Fruit fly (Drosophila melanogaster): ENCODE measurements around the gene hoe2.

The hoe2 gene

DNA sequence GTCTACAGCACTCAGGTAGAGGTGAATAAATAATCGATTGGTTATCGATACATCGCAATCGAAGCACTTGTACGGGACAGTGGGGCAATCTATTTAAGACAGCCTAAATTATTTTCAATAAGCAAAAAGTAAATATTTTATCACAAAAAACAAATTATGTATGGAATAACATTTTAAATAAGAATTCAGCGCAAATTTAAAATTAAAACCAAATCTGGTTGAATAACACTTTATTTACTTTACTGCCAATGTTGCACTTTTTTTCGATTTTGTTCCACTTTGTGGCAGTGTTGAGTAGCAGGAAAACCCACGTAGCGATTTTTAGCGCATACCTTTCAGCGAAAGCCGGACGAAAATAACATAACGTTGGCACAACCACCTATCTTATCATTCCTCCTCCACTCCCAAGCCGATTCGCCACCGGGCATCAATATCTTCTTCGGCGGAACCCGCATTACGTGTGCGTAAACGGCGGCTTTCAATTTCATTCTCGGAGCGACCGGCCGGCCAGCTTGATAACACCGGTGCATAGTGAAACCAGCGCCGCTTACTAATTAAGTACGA is 40.8 kb upstream of the hoe2 start, which contains the start of the genes Gmd and CG3792 (continued):
- TF ChIP-seq eve (GFP tag; optimal IDR thresholded peaks at IDR 0.05) (peak in 1 of 2 experiments; percentile 67), CG12942 (GFP tag; optimal IDR thresholded peaks at IDR 0.05) (peak; percentile 95), CG7786 (GFP tag; optimal IDR thresholded peaks at IDR 0.05) (peak; percentile 93), Sox102F (GFP tag; optimal IDR thresholded peaks at IDR 0.05) (peak; percentile 94), CG12299 (tag; optimal IDR thresholded peaks at IDR 0.05) (peak; percentile 89), CG32767 (GFP tag; IDR thresholded peaks at IDR 0.05) (peak; percentile 95), knrl (GFP tag; IDR thresholded peaks at IDR 0.05; ENCODE audit: partially characterized antibody) (peak; percentile 87), MESR4 (GFP tag; optimal IDR thresholded peaks at IDR 0.05) (peak; percentile 12), Blimp-1 (GFP tag; optimal IDR thresholded peaks at IDR 0.05) (peak; percentile 91), CG8765 (GFP tag; IDR thresholded peaks at IDR 0.05) (peak; percentile 93), bbx (GFP tag; IDR thresholded peaks at IDR 0.05; ENCODE audit: partially characterized antibody) (peak; percentile 81), CG6654 (GFP tag; optimal IDR thresholded peaks at IDR 0.05) (peak; percentile 81), CTCF (GFP tag; optimal IDR thresholded peaks at IDR 0.05) (peak; percentile 51), CG15601 (tag; optimal IDR thresholded peaks at IDR 0.05) (peak; percentile 92), CG8359 (GFP tag; optimal IDR thresholded peaks at IDR 0.05; ENCODE audit: borderline replicate concordance) (peak; percentile 88), otp (GFP tag; IDR thresholded peaks at IDR 0.05) (peak; percentile 89), CG7372 (GFP tag; IDR thresholded peaks at IDR 0.05) (peak; percentile 96), CG18262 (tag; optimal IDR thresholded peaks at IDR 0.05) (peak; percentile 97), CG1233 (GFP tag; optimal IDR thresholded peaks at IDR 0.05) (peak; percentile 94), CG1792 (GFP tag; optimal IDR thresholded peaks at IDR 0.05) (peak; percentile 82), Scr (GFP tag; IDR thresholded peaks at IDR 0.05; ENCODE audit: partially characterized antibody) (peak; percentile 82), pzg (GFP tag; optimal IDR thresholded peaks at IDR 0.05) (peak; percentile 57), tgo (GFP tag; IDR thresholded peaks at IDR 0.05) (peak; percentile 97), az2 (GFP tag; optimal IDR thresholded peaks at IDR 0.05) (peak; percentile 95), lmd (GFP tag; IDR thresholded peaks at IDR 0.05) (peak; percentile 97), exex (tag; optimal IDR thresholded peaks at IDR 0.05) (peak; percentile 72), Fer3 (tag; optimal IDR thresholded peaks at IDR 0.05) (peak; percentile 96), dati (GFP tag; IDR thresholded peaks at IDR 0.05) (peak; percentile 84), CG16813 (GFP tag; IDR thresholded peaks at IDR 0.05; ENCODE audit: partially characterized antibody) (peak; percentile 84), CG12236 (GFP tag; optimal IDR thresholded peaks at IDR 0.05) (peak; percentile 82), Neu2 (GFP tag; optimal IDR thresholded peaks at IDR 0.05; ENCODE audit: borderline replicate concordance) (peak; percentile 36), nerfin-1 (tag; optimal IDR thresholded peaks at IDR 0.05) (peak; percentile 93), ssp (GFP tag; IDR thresholded peaks at IDR 0.05) (peak; percentile 91), fd3F (GFP tag; optimal IDR thresholded peaks at IDR 0.05) (peak; percentile 94), CG7745 (tag; optimal IDR thresholded peaks at IDR 0.05) (no peak), unpg (GFP tag; optimal IDR thresholded peaks at IDR 0.05) (peak; percentile 96), CG16779 (GFP tag; IDR thresholded peaks at IDR 0.05) (peak; percentile 89), CG11093 (GFP tag; IDR thresholded peaks at IDR 0.05) (peak; percentile 94), Ets97D (GFP tag; optimal IDR thresholded peaks at IDR 0.05) (peak; percentile 87), CG7839 (tag; optimal IDR thresholded peaks at IDR 0.05) (peak; percentile 96), CG14710 (tag; optimal IDR thresholded peaks at IDR 0.05) (peak; percentile 97), Adf1 (GFP tag; IDR thresholded peaks at IDR 0.05) (peak; percentile 83), CG4617 (GFP tag; optimal IDR thresholded peaks at IDR 0.05; ENCODE audit: borderline replicate concordance) (peak; percentile 92), Ptx1 (GFP tag; IDR thresholded peaks at IDR 0.05) (peak; percentile 98), sim (GFP tag; IDR thresholded peaks at IDR 0.05) (peak; percentile 94), pros (GFP tag; optimal IDR thresholded peaks at IDR 0.05) (peak; percentile 64), CG10654 (GFP tag; optimal IDR thresholded peaks at IDR 0.05) (peak; percentile 92), ham (GFP tag; IDR thresholded peaks at IDR 0.05) (peak; percentile 86; the same call in 1 of the 2 replicates), Side (GFP tag; optimal IDR thresholded peaks at IDR 0.05) (peak; percentile 92), C15 (GFP tag; IDR thresholded peaks at IDR 0.05) (peak; percentile 92)

Measured in whole organism, embryonic.